Worm (Caenorhabditis elegans): Measurements from ENCODE around the gene nhr-107.

Gene nhr-107

DNA sequence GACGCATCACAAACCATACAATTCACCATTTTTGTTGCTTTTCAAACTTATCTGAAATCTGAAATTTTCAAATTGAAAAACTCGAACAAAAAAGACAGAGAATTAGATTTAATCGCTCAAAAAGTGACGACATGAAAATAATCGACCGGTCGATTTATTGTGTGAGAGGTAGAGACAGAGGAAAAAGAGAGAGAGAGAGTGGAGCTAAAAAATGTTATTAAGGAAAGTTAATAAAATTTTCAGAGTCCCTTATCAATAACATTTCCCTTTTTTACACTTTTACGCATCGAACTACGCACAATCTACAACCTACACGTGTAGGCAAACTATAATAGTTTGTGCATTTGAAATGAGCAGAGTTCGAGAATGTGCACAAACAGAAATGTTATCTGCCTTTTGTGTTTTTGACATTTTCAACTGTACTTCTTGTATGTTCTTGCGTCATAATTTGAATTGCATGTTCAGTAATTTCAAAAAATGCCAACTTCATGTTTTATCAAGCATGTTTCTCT, at the start of gene nhr-107:
TSS of gene nhr-107 (minus strand) at position 51 of the 512 bp plus-strand sequence.
- no peak for TF ChIP-seq T26A5.8 (tag; optimal IDR thresholded peaks at IDR 0.05)
- TF ChIP-seq nhr-80 (tag; optimal IDR thresholded peaks at IDR 0.05) = peak; percentile 3

DNA sequence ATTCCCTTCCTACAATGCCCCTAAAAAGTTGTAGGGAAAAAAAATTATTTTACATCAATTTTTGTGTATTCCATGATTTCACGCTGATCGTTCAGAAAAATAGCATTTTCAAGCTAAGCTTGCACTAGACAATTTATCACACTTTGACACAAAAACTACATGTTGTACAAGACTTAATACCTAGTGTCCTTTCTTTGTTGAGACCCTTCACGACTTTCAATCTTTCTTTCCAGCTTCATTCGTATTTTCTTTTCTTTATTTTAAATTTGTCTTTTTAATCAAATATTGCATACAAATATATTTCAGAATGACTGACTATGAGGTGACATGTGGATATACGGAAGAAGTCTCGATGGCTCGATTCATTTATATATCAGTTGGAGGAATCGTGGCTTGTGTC, 49.1 kb upstream of the nhr-107 start, which contains the start of gene F20A1.2:
TSS of gene F20A1.2 (plus strand) at position 301 of the 400 bp plus-strand sequence.
- TF ChIP-seq hlh-26 (GFP tag; conservative IDR thresholded peaks at IDR 0.05) (no peak), madf-3 (GFP tag; IDR thresholded peaks at IDR 0.05) (no peak), rcor-1 (GFP tag; IDR thresholded peaks at IDR 0.05) (no peak), ztf-18 (tag; optimal IDR thresholded peaks at IDR 0.05) (no peak), zfh-2 (GFP tag; conservative IDR thresholded peaks at IDR 0.05) (no peak), pbrm-1 (GFP tag; IDR thresholded peaks at IDR 0.05) (no peak), nhr-179 (tag; optimal IDR thresholded peaks at IDR 0.05) (no peak), chd-7 (tag; optimal IDR thresholded peaks at IDR 0.05) (no peak)

- no peak for TF ChIP-seq hsf-1 (GFP tag; IDR thresholded peaks at IDR 0.05)
- no peak for TF ChIP-seq rec-8 (tag; optimal IDR thresholded peaks at IDR 0.05)
- TF ChIP-seq madf-10 (tag; optimal IDR thresholded peaks at IDR 0.05) = no peak
Measured at ce11 chrV:7036475-7036874, 39.6 kb upstream of the nhr-107 start, which contains the start of gene twk-11. Gene twk-11, minus strand, starts transcription at chrV:7036575.

ce11 chrV:7027055-7027454, 30.2 kb upstream of the nhr-107 start, which contains the start of gene F20A1.6:
Gene F20A1.6, minus strand, starts transcription at chrV:7027155.
- TF ChIP-seq ama-1 (optimal IDR thresholded peaks at IDR 0.05) (no peak), ama-1 (GFP tag; optimal IDR thresholded peaks at IDR 0.05) (no peak), pha-4 (tag; optimal IDR thresholded peaks at IDR 0.05) (no peak), pbrm-1 (GFP tag; IDR thresholded peaks at IDR 0.05) (no peak), ztf-26 (tag; optimal IDR thresholded peaks at IDR 0.05) (no peak), F22D6.2 (tag; optimal IDR thresholded peaks at IDR 0.05) (no peak), egl-18 (GFP tag; IDR thresholded peaks at IDR 0.05) (no peak), ceh-40 (GFP tag; IDR thresholded peaks at IDR 0.05) (no peak), lin-40 (tag; optimal IDR thresholded peaks at IDR 0.05) (no peak), snpc-3.4 (tag; optimal IDR thresholded peaks at IDR 0.05) (no peak), zim-3 (tag; optimal IDR thresholded peaks at IDR 0.05) (no peak), ekl-4 (GFP tag; IDR thresholded peaks at IDR 0.05) (no peak), ztf-18 (tag; optimal IDR thresholded peaks at IDR 0.05) (no peak), lin-54 (GFP tag; optimal IDR thresholded peaks at IDR 0.05) (no peak), tlf-1 (GFP tag; optimal IDR thresholded peaks at IDR 0.05) (no peak), lsl-1 (GFP tag; optimal IDR thresholded peaks at IDR 0.05) (no peak), B0019.2 (GFP tag; conservative IDR thresholded peaks at IDR 0.05) (no peak), attf-5 (GFP tag; optimal IDR thresholded peaks at IDR 0.05) (no peak)

ce11 chrV:7022981-7023380, 26.1 kb upstream of the nhr-107 start:
- no peak for TF ChIP-seq zfh-2 (GFP tag; conservative IDR thresholded peaks at IDR 0.05)
- no peak for TF ChIP-seq lsl-1 (GFP tag; optimal IDR thresholded peaks at IDR 0.05)
- TF ChIP-seq lin-35 (GFP tag; optimal IDR thresholded peaks at IDR 0.05) = no peak
- no peak for TF ChIP-seq ccch-3 (GFP tag; optimal IDR thresholded peaks at IDR 0.05)
- no peak for TF ChIP-seq ztf-22 (GFP tag; optimal IDR thresholded peaks at IDR 0.05)
- no peak for TF ChIP-seq ceh-58 (GFP tag; IDR thresholded peaks at IDR 0.05)
- no peak for TF ChIP-seq attf-3 (GFP tag; conservative IDR thresholded peaks at IDR 0.05)
- no peak for TF ChIP-seq B0261.1 (tag; optimal IDR thresholded peaks at IDR 0.05)
- TF ChIP-seq dpff-1 (tag; optimal IDR thresholded peaks at IDR 0.05) = no peak
